Fruit fly (Drosophila melanogaster) S2 (cell line): ENCODE data around the gene Sap47.

Experiments used
- CG8478 ChIP-seq: fragments of >200 bp; optimal IDR thresholded peaks from 2 replicates; lab custom pipeline; 2018
- CTCF ChIP-seq, 2 experiments: fragments of >200 bp; optimal IDR thresholded peaks; 2 replicates each; lab custom pipeline; 2018

DNA sequence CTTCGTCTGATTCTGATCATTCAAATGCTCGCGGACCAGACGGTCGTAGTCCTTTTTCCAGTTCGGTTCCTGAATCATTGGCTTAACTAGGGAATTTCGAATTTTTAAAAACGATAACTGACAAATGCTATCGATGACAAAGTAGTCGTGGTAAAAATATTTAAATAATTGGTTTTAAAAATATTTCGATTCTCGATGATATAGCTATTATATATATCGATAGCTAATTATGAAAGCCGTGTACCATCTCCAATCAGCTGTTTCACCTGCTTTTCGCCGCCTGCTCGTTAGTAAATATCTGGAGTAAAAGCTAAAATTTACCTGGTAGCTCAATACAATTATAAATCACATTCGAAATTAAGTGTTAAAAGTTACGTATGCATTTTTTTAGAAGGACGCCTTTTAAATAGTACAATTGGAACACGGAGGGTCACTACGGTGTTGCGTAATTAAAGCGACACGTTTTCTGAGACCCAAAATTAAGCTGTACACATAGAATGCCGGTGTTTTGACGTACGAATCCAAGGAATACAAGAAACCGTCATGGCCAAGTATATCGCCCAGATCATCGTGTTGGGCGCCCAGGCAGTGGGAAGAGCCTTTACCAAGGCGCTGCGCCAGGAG lies 1.2 kb upstream of the Sap47 start, which contains the start of the genes CG5478 and blp:
- TF ChIP-seq CG8478 (lab: Kevin White, UChicago) = no peak
- no peak for TF ChIP-seq CTCF (optimal IDR thresholded peaks at IDR 0.05; lab: Kevin White, UChicago)
